Worm (Caenorhabditis elegans): ENCODE results near the gene cest-1.2.

DNA sequence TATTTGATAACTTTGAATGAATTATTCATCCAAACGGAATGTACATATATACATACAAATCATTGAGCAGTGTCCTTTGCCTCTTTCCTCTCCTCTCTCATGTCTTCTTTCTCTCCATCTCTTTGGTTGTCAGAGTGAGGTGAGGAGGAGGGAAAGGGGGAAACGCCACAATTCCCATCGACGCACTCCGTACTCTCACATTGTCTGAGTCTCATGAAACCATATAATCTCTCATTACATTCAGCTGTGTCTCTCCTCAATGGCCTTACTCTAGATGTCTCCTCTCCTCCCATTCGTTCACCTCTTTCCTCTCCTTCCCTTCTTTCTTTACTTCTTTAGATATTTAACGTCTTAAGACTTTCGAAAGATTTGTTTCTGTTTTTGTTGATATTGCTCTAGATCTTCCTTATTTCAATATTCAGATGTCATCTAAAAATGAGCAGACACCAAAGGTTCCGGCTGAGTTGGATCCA, 17.0 kb upstream of the cest-1.2 start, which contains the start of gene ceh-74:
- TF ChIP-seq sea-1 (GFP tag; conservative IDR thresholded peaks at IDR 0.05) = no peak
- TF ChIP-seq scrt-1 (GFP tag; IDR thresholded peaks at IDR 0.05) = no peak
- no peak for TF ChIP-seq tra-4 (tag; optimal IDR thresholded peaks at IDR 0.05)

Data from whole organism, early embryonic.